Worm (Caenorhabditis elegans) whole organism, young adult: ENCODE data around the gene cpr-6.

Experiments
- K11D2.4 ChIP-seq: fragments of 200-800 bp; sonication (Bioruptor generic); IDR thresholded peaks from 2 replicates; pipeline ENCODE4 v1.3.6; 2022; ENCODE audit warnings: missing genetic modification reagents, missing genetic modification characterization, missing compliant biosample characterization
- ama-1 ChIP-seq, 3 experiments: fragments of 150-350 bp in 1 of 3; sonication (generic microtip) in 2 of 3; optimal IDR thresholded peaks; 2 replicates each; lab custom pipeline; 2014 to 2018; ENCODE audit warnings: missing biosample characterization in 2 of 3, missing genetic modification characterization in 2 of 3, missing genetic modification reagents in 2 of 3
- athp-1 ChIP-seq: sonication (generic microtip); optimal IDR thresholded peaks from 2 replicates; lab custom pipeline; 2017; ENCODE audit warnings: mild to moderate bottlenecking, missing genetic modification characterization, missing compliant biosample characterization
- egrh-3 ChIP-seq: fragments of 200-800 bp; sonication (Bioruptor generic); IDR thresholded peaks from 2 replicates; pipeline ENCODE4 v1.3.6; 2022; ENCODE audit warnings: missing genetic modification reagents, missing genetic modification characterization, missing compliant biosample characterization
- mel-28 ChIP-seq: sonication (generic microtip); optimal IDR thresholded peaks from 2 replicates; lab custom pipeline; 2016; ENCODE audit warnings: borderline replicate concordance, mild to moderate bottlenecking, missing genetic modification characterization, missing compliant biosample characterization
- unc-62 ChIP-seq: fragments of 150-350 bp; optimal IDR thresholded peaks from 2 replicates; lab custom pipeline; 2014; ENCODE audit warnings: missing biosample characterization, missing genetic modification reagents, missing genetic modification characterization

- TF ChIP-seq athp-1 (tag; lab: Kevin White, UChicago) (no peak), egrh-3 (GFP tag; lab: Robert Waterston, UW) (no peak), mel-28 (no peak), unc-62 (GFP tag; lab: Kevin White, UChicago) (no peak), K11D2.4 (GFP tag; lab: Robert Waterston, UW) (no peak), ama-1 (optimal IDR thresholded peaks at IDR 0.05; lab: Kevin White, UChicago) (no peak), ama-1 (GFP tag; optimal IDR thresholded peaks at IDR 0.05; lab: Kevin White, UChicago) (no peak)
Measured at ce11 chrX:6601967-6602366, 5.0 kb upstream of the cpr-6 start.
